Worm (Caenorhabditis elegans) whole organism, L1 larva: ENCODE measurements around the gene F49C5.12.

ENCODE experiments used
- Y116A8C.19 ChIP-seq: sonication (generic microtip); optimal IDR thresholded peaks from 2 replicates; lab custom pipeline; 2016; ENCODE audit warnings: missing compliant biosample characterization, missing genetic modification characterization, borderline replicate concordance
- aha-1 ChIP-seq: fragments of 150-350 bp; optimal IDR thresholded peaks from 2 replicates; lab custom pipeline; 2014; ENCODE audit warnings: missing biosample characterization, missing genetic modification characterization
- aly-2 ChIP-seq: fragments of 150-350 bp; optimal IDR thresholded peaks from 2 replicates; lab custom pipeline; 2014; ENCODE audit warnings: missing biosample characterization, missing genetic modification characterization
- egl-27 ChIP-seq, 2 experiments: fragments of 150-350 bp in 1 of 2; sonication (generic microtip); optimal IDR thresholded peaks; 3 replicates each; lab custom pipeline; 2017 to 2018; ENCODE audit warnings: missing biosample characterization in 2 of 2, missing genetic modification characterization in 2 of 2, missing genetic modification reagents in 2 of 2
- irx-1 ChIP-seq: sonication (generic microtip); optimal IDR thresholded peaks from 2 replicates; lab custom pipeline; 2016; ENCODE audit warnings: missing genetic modification characterization, missing compliant biosample characterization
- lin-13 ChIP-seq: fragments of 150-350 bp; optimal IDR thresholded peaks from 2 replicates; lab custom pipeline; 2014; ENCODE audit warnings: missing biosample characterization, missing genetic modification reagents, missing genetic modification characterization
- mep-1 ChIP-seq: fragments of 150-350 bp; optimal IDR thresholded peaks from 2 replicates; lab custom pipeline; 2014; ENCODE audit warnings: missing biosample characterization, missing genetic modification characterization
- nhr-11 ChIP-seq: fragments of 150-350 bp; optimal IDR thresholded peaks from 2 replicates; lab custom pipeline; 2014; ENCODE audit warnings: missing biosample characterization, missing genetic modification characterization
- skn-1 ChIP-seq: fragments of 150-350 bp; optimal IDR thresholded peaks from 2 replicates; lab custom pipeline; 2014; ENCODE audit warnings: missing biosample characterization, missing genetic modification characterization
- snpc-4 ChIP-seq: fragments of 150-350 bp; optimal IDR thresholded peaks from 2 replicates; lab custom pipeline; 2014; ENCODE audit warnings: missing biosample characterization, missing genetic modification characterization
- tbx-2 ChIP-seq: sonication (generic microtip); optimal IDR thresholded peaks from 2 replicates; lab custom pipeline; 2016; ENCODE audit warnings: missing genetic modification characterization, missing compliant biosample characterization
- unc-130 ChIP-seq: fragments of 150-350 bp; optimal IDR thresholded peaks from 2 replicates; lab custom pipeline; 2017; ENCODE audit warnings: missing biosample characterization, missing genetic modification characterization, inconsistent platforms
- zag-1 ChIP-seq: fragments of 150-350 bp; optimal IDR thresholded peaks from 2 replicates; lab custom pipeline; 2014; ENCODE audit warnings: missing biosample characterization, missing genetic modification characterization

ce11 chrII:12549613-12550012 lies 10.5 kb downstream of the F49C5.12 start:
- TF ChIP-seq aha-1 (tag; lab: Kevin White, UChicago) (no peak), mep-1 (tag; lab: Kevin White, UChicago) (no peak), snpc-4 (tag; lab: Kevin White, UChicago) (no peak), nhr-11 (tag; lab: Kevin White, UChicago) (no peak), skn-1 (tag; lab: Kevin White, UChicago) (no peak), tbx-2 (no peak), irx-1 (tag; lab: Kevin White, UChicago) (no peak), egl-27 (tag; optimal IDR thresholded peaks at IDR 0.05; lab: Kevin White, UChicago) (no peak), aly-2 (tag; lab: Kevin White, UChicago) (no peak), zag-1 (no peak), unc-130 (tag; lab: Kevin White, UChicago) (no peak), lin-13 (GFP tag; lab: Kevin White, UChicago) (no peak), Y116A8C.19 (tag; lab: Kevin White, UChicago) (no peak)
